Worm (Caenorhabditis elegans) whole organism, L4/young adult: ENCODE data around the gene Y9C12A.1.
A peak's percentile ranks its signal among the peaks of the same experiment; 100 is the strongest.

ENCODE experiments used
- W03F9.2 ChIP-seq: fragments of 150-350 bp; optimal IDR thresholded peaks from 2 replicates; lab custom pipeline; 2014; ENCODE audit warnings: missing biosample characterization, missing genetic modification characterization
- dao-5 ChIP-seq: sonication (generic microtip); optimal IDR thresholded peaks from 2 replicates; lab custom pipeline; 2016; ENCODE audit warnings: missing genotype, missing genetic modification characterization, moderate library complexity, missing compliant biosample characterization
- him-1 ChIP-seq: sonication (generic microtip); optimal IDR thresholded peaks from 2 replicates; lab custom pipeline; 2016; ENCODE audit warnings: missing genotype, missing genetic modification reagents, missing genetic modification characterization, missing compliant biosample characterization

Y9C12A.1 gene

ce11 chrX:682691-683090, at the start of gene Y9C12A.1:
TSS of gene Y9C12A.1 (minus strand) at chrX:682791.
- no peak for TF ChIP-seq W03F9.2 (tag; lab: Kevin White, UChicago)
- TF ChIP-seq dao-5 (tag; lab: Kevin White, UChicago), result no peak
- no peak for TF ChIP-seq him-1 (tag; lab: Kevin White, UChicago)

- TF ChIP-seq dao-5 (tag; lab: Kevin White, UChicago), result no peak
- TF ChIP-seq W03F9.2 (tag; lab: Kevin White, UChicago), result no peak
- TF ChIP-seq him-1 (tag; lab: Kevin White, UChicago), result no peak
These were observed 46.5 kb upstream of the Y9C12A.1 start for ce11 chrX:729062-729461.

ce11 chrX:727737-728136, 45.1 kb upstream of the Y9C12A.1 start:
- TF ChIP-seq dao-5 (tag; lab: Kevin White, UChicago) (no peak), him-1 (tag; lab: Kevin White, UChicago) (no peak), W03F9.2 (tag; lab: Kevin White, UChicago) (peak; percentile 57)

- no peak for TF ChIP-seq dao-5 (tag; lab: Kevin White, UChicago)
- no peak for TF ChIP-seq W03F9.2 (tag; lab: Kevin White, UChicago)
These were observed 43.7 kb upstream of the Y9C12A.1 start for ce11 chrX:726295-726694.

ce11 chrX:725868-726267, 43.3 kb upstream of the Y9C12A.1 start, which contains the start of gene sli-1:
TSS of gene sli-1 (minus strand) at chrX:725968.
- no peak for TF ChIP-seq him-1 (tag; lab: Kevin White, UChicago)
- TF ChIP-seq W03F9.2 (tag; lab: Kevin White, UChicago), result no peak
- no peak for TF ChIP-seq dao-5 (tag; lab: Kevin White, UChicago)

- no peak for TF ChIP-seq W03F9.2 (tag; lab: Kevin White, UChicago)
- no peak for TF ChIP-seq dao-5 (tag; lab: Kevin White, UChicago)
- no peak for TF ChIP-seq him-1 (tag; lab: Kevin White, UChicago)
These were observed 31.8 kb upstream of the Y9C12A.1 start, which contains the start of gene irk-2 for ce11 chrX:714398-714797. TSS of gene irk-2 (minus strand) at chrX:714498.

- TF ChIP-seq W03F9.2 (tag; lab: Kevin White, UChicago), result no peak
- no peak for TF ChIP-seq dao-5 (tag; lab: Kevin White, UChicago)
- TF ChIP-seq him-1 (tag; lab: Kevin White, UChicago), result no peak
These were observed 23.9 kb upstream of the Y9C12A.1 start, which contains the start of gene M02A10.1 for ce11 chrX:706490-706889. TSS of gene M02A10.1 (plus strand) at chrX:706790.

- TF ChIP-seq dao-5 (tag; lab: Kevin White, UChicago), result no peak
- no peak for TF ChIP-seq W03F9.2 (tag; lab: Kevin White, UChicago)
- TF ChIP-seq him-1 (tag; lab: Kevin White, UChicago), result no peak
These were observed 13.7 kb upstream of the Y9C12A.1 start for ce11 chrX:696253-696652.

ce11 chrX:691613-692012, 9.0 kb upstream of the Y9C12A.1 start, which contains the start of gene ncam-1:
TSS of gene ncam-1 (plus strand) at chrX:691913.
- no peak for TF ChIP-seq dao-5 (tag; lab: Kevin White, UChicago)

- no peak for TF ChIP-seq W03F9.2 (tag; lab: Kevin White, UChicago)
- TF ChIP-seq dao-5 (tag; lab: Kevin White, UChicago), result no peak
- no peak for TF ChIP-seq him-1 (tag; lab: Kevin White, UChicago)
These were observed 6.0 kb upstream of the Y9C12A.1 start for ce11 chrX:688602-689001.

ce11 chrX:681413-681812, 1.2 kb downstream of the Y9C12A.1 start:
- TF ChIP-seq W03F9.2 (tag; lab: Kevin White, UChicago) (no peak), him-1 (tag; lab: Kevin White, UChicago) (no peak), dao-5 (tag; lab: Kevin White, UChicago) (no peak)

ce11 chrX:680920-681319, 1.7 kb downstream of the Y9C12A.1 start, which contains the start of gene T19D7.7:
TSS of gene T19D7.7 (minus strand) at chrX:681020.
- TF ChIP-seq him-1 (tag; lab: Kevin White, UChicago) (no peak), dao-5 (tag; lab: Kevin White, UChicago) (no peak), W03F9.2 (tag; lab: Kevin White, UChicago) (no peak)

- TF ChIP-seq him-1 (tag; lab: Kevin White, UChicago), result no peak
- TF ChIP-seq W03F9.2 (tag; lab: Kevin White, UChicago), result no peak
- no peak for TF ChIP-seq dao-5 (tag; lab: Kevin White, UChicago)
These were observed 10.8 kb downstream of the Y9C12A.1 start, which contains the start of gene lgc-32 for ce11 chrX:671807-672206. TSS of gene lgc-32 (plus strand) at chrX:672107.

- TF ChIP-seq W03F9.2 (tag; lab: Kevin White, UChicago), result no peak
- TF ChIP-seq him-1 (tag; lab: Kevin White, UChicago), result no peak
- no peak for TF ChIP-seq dao-5 (tag; lab: Kevin White, UChicago)
These were observed 12.0 kb downstream of the Y9C12A.1 start, which contains the start of gene T19D7.6 for ce11 chrX:670603-671002. TSS of gene T19D7.6 (minus strand) at chrX:670800.
